Fruit fly (Drosophila melanogaster): ENCODE results near the gene 4E-T.
A peak's percentile ranks its signal among the peaks of the same experiment; 100 is the strongest.

Gene 4E-T

dm6 chr4:989058-989770, 31.0 kb upstream of the 4E-T start, which contains the start of gene toy (continued):
- TF ChIP-seq CG11695 (GFP tag; IDR thresholded peaks at IDR 0.05) (no peak), CG12104 (GFP tag; optimal IDR thresholded peaks at IDR 0.05) (no peak), exex (tag; optimal IDR thresholded peaks at IDR 0.05) (no peak), da (GFP tag; optimal IDR thresholded peaks at IDR 0.05) (no peak), CG11398 (GFP tag; optimal IDR thresholded peaks at IDR 0.05) (no peak), sd (tag; optimal IDR thresholded peaks at IDR 0.05) (no peak), Jarid2 (GFP tag; optimal IDR thresholded peaks at IDR 0.05) (peak; percentile 91), D19A (tag; optimal IDR thresholded peaks at IDR 0.05) (peak; percentile 61), Mrtf (GFP tag; IDR thresholded peaks at IDR 0.05) (no peak), HLH54F (GFP tag; optimal IDR thresholded peaks at IDR 0.05) (no peak), Sox100B (GFP tag; optimal IDR thresholded peaks at IDR 0.05) (no peak), chn (GFP tag; optimal IDR thresholded peaks at IDR 0.05) (no peak), seq (GFP tag; IDR thresholded peaks at IDR 0.05) (no peak), CG9817 (tag; optimal IDR thresholded peaks at IDR 0.05) (no peak), Elba2 (GFP tag; optimal IDR thresholded peaks at IDR 0.05) (peak; percentile 24), Meics (GFP tag; optimal IDR thresholded peaks at IDR 0.05) (no peak), Scr (GFP tag; IDR thresholded peaks at IDR 0.05; ENCODE audit: partially characterized antibody) (peak; percentile 50), Tbp (GFP tag; optimal IDR thresholded peaks at IDR 0.05) (no peak), Lpt (GFP tag; optimal IDR thresholded peaks at IDR 0.05) (no peak), vfl (GFP tag; optimal IDR thresholded peaks at IDR 0.05) (no peak), jing (GFP tag; optimal IDR thresholded peaks at IDR 0.05) (peak; percentile 80), Adf1 (GFP tag; IDR thresholded peaks at IDR 0.05) (peak; percentile 53), Fer3 (tag; optimal IDR thresholded peaks at IDR 0.05) (no peak), zen (tag; optimal IDR thresholded peaks at IDR 0.05) (peak; percentile 92), Ets65A (GFP tag) (no peak), Trl (optimal IDR thresholded peaks at IDR 0.05) (peak in 1 of 2 experiments; percentile 5), Trl (GFP tag; optimal IDR thresholded peaks at IDR 0.05) (no peak), h (optimal IDR thresholded peaks at IDR 0.05) (no peak), CG10366 (GFP tag; IDR thresholded peaks at IDR 0.05) (no peak), CG8359 (GFP tag; optimal IDR thresholded peaks at IDR 0.05; ENCODE audit: borderline replicate concordance) (no peak), phol (tag; optimal IDR thresholded peaks at IDR 0.05) (no peak), HmgD (GFP tag; optimal IDR thresholded peaks at IDR 0.05) (peak; percentile 80), Hr78 (GFP tag; optimal IDR thresholded peaks at IDR 0.05) (no peak), CG12219 (GFP tag; optimal IDR thresholded peaks at IDR 0.05) (no peak), Lhr (GFP tag; optimal IDR thresholded peaks at IDR 0.05) (no peak), CG17328 (GFP tag; IDR thresholded peaks at IDR 0.05) (no peak), twi (tag; optimal IDR thresholded peaks at IDR 0.05) (peak; percentile 43), CG18764 (GFP tag; optimal IDR thresholded peaks at IDR 0.05) (no peak), CG10979 (tag; optimal IDR thresholded peaks at IDR 0.05) (no peak), D19B (GFP tag; optimal IDR thresholded peaks at IDR 0.05) (no peak), CG17912 (GFP tag; optimal IDR thresholded peaks at IDR 0.05) (peak; percentile 64), CG2129 (GFP tag; IDR thresholded peaks at IDR 0.05; ENCODE audit: partially characterized antibody) (no peak), ssp (GFP tag; IDR thresholded peaks at IDR 0.05) (no peak), Ssrp (tag; optimal IDR thresholded peaks at IDR 0.05) (no peak), CG12744 (GFP tag; optimal IDR thresholded peaks at IDR 0.05) (no peak), sob (GFP tag; IDR thresholded peaks at IDR 0.05) (no peak), ham (GFP tag; IDR thresholded peaks at IDR 0.05) (no peak), gce (GFP tag; IDR thresholded peaks at IDR 0.05) (no peak), CG34224 (GFP tag; IDR thresholded peaks at IDR 0.05; ENCODE audit: partially characterized antibody) (0 out of 3 replicates have a peak, but pooled peaks have one; percentile 25), corto (GFP tag; optimal IDR thresholded peaks at IDR 0.05) (no peak), amos (GFP tag; IDR thresholded peaks at IDR 0.05; ENCODE audit: partially characterized antibody) (0 out of 2 replicates have a peak, but pooled peaks have one; percentile 22)
